Fruit fly (Drosophila melanogaster): ENCODE results near the gene CG11251.

DNA sequence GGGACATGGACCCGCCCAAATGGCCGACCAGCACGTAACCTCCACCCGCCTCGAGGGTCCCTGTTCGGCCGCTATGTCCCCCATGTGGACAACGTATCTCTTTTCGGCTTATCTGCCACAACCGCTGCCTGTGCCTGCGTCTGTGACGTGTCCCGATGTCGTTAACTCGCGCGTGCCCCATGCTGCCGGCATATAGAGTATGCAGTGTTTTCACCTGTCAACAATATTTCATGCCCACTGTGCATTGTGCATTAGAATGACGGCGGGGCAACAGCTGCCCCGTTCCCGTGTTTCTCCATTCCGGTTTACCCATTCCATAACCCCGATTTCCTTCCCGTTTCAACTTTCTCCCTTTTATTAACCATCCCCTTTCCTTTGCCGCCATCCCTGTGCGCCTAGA lies 45.1 kb upstream of the CG11251 start:
- TF ChIP-seq usp (GFP tag; optimal IDR thresholded peaks at IDR 0.05) (no peak), Dll (optimal IDR thresholded peaks at IDR 0.05) (no peak), psq (optimal IDR thresholded peaks at IDR 0.05) (no peak), CG8478 (optimal IDR thresholded peaks at IDR 0.05) (no peak), pan (optimal IDR thresholded peaks at IDR 0.05) (no peak), EcR (GFP tag; optimal IDR thresholded peaks at IDR 0.05) (no peak)

Measured in whole organism.